Worm (Caenorhabditis elegans) whole organism, L4 larva: ENCODE measurements around the gene spr-2.

Source experiments
- F37D6.2 ChIP-seq: sonication (generic microtip); optimal IDR thresholded peaks from 2 replicates; lab custom pipeline; 2016; ENCODE audit warnings: mild to moderate bottlenecking, missing genetic modification characterization, missing compliant biosample characterization
- F44E2.7 ChIP-seq: fragments of 200-800 bp; sonication (Bioruptor generic); IDR thresholded peaks from 2 replicates; pipeline ENCODE4 v2.1.2; 2022; ENCODE audit warnings: missing genetic modification characterization, missing compliant biosample characterization
- T26A8.4 ChIP-seq: fragments of 200-800 bp; sonication (Bioruptor generic); IDR thresholded peaks from 2 replicates; pipeline ENCODE4 v1.3.6; 2022; ENCODE audit warnings: missing genetic modification characterization, missing compliant biosample characterization
- Y5F2A.4 ChIP-seq: fragments of 200-800 bp; sonication (Bioruptor generic); optimal IDR thresholded peaks from 2 replicates; lab custom pipeline; 2018; ENCODE audit warnings: mild to moderate bottlenecking, missing genetic modification characterization, missing compliant biosample characterization
- Y75B8A.6 ChIP-seq: fragments of 200-800 bp; sonication (Bioruptor generic); IDR thresholded peaks from 2 replicates; pipeline ENCODE4 v1.3.6; 2022; ENCODE audit warnings: missing genetic modification reagents, missing genetic modification characterization, missing compliant biosample characterization
- ZK337.2 ChIP-seq: fragments of 200-800 bp; sonication (Bioruptor generic); IDR thresholded peaks from 2 replicates; pipeline ENCODE4 v1.3.6; 2022; ENCODE audit warnings: missing genetic modification reagents, missing genetic modification characterization, missing compliant biosample characterization
- ama-1 ChIP-seq: fragments of 150-350 bp; optimal IDR thresholded peaks from 2 replicates; lab custom pipeline; 2014; ENCODE audit warnings: inconsistent platforms, mixed read lengths
- attf-4 ChIP-seq: sonication (generic microtip); optimal IDR thresholded peaks from 3 replicates; lab custom pipeline; 2017; ENCODE audit warnings: missing biosample characterization, missing genetic modification characterization
- ceh-44 ChIP-seq: fragments of 200-800 bp; sonication (Bioruptor generic); IDR thresholded peaks from 2 replicates; pipeline ENCODE4 v1.3.6; 2022; ENCODE audit warnings: missing genetic modification reagents, missing genetic modification characterization, missing compliant biosample characterization
- ceh-62 ChIP-seq: sonication (generic microtip); optimal IDR thresholded peaks from 2 replicates; lab custom pipeline; 2017; ENCODE audit warnings: missing biosample characterization, missing genetic modification characterization
- ces-1 ChIP-seq: fragments of 150-350 bp; sonication (generic microtip); optimal IDR thresholded peaks from 4 replicates; lab custom pipeline; 2014; ENCODE audit warnings: missing biosample characterization, missing genetic modification reagents, missing genetic modification characterization
- cey-2 ChIP-seq: sonication (generic microtip); optimal IDR thresholded peaks from 3 replicates; lab custom pipeline; 2017; ENCODE audit warnings: missing genetic modification characterization, mild to moderate bottlenecking, missing compliant biosample characterization, antibody characterized with exemption, borderline replicate concordance; ENCODE audit not compliant: insufficient read depth
- ctbp-1 ChIP-seq: fragments of 200-800 bp; sonication (Bioruptor generic); IDR thresholded peaks from 2 replicates; pipeline ENCODE4 v1.3.6; 2022; ENCODE audit warnings: missing genetic modification reagents, missing genetic modification characterization, missing compliant biosample characterization
- daf-19 ChIP-seq: fragments of 200-800 bp; sonication (Bioruptor generic); conservative IDR thresholded peaks from 2 replicates; pipeline ENCODE4 v1.3.6; 2022; ENCODE audit warnings: missing genetic modification characterization, missing compliant biosample characterization
- daf-8 ChIP-seq: fragments of 200-800 bp; sonication (Bioruptor generic); IDR thresholded peaks from 2 replicates; pipeline ENCODE4 v1.3.6; 2022; ENCODE audit warnings: missing genetic modification characterization, missing compliant biosample characterization
- dmd-8 ChIP-seq: fragments of 200-800 bp; sonication (Bioruptor generic); IDR thresholded peaks from 2 replicates; pipeline ENCODE4 v1.3.6; 2022; ENCODE audit warnings: missing genetic modification characterization, missing compliant biosample characterization
- duxl-1 ChIP-seq: sonication (generic microtip); optimal IDR thresholded peaks from 2 replicates; lab custom pipeline; 2016; ENCODE audit warnings: mild to moderate bottlenecking, missing genetic modification characterization, moderate library complexity, missing compliant biosample characterization; ENCODE audit not compliant: poor library complexity
- egl-27 ChIP-seq: sonication (generic microtip); optimal IDR thresholded peaks from 3 replicates; lab custom pipeline; 2017; ENCODE audit warnings: missing biosample characterization, missing genetic modification reagents, missing genetic modification characterization
- fkh-10 ChIP-seq: fragments of 150-350 bp; optimal IDR thresholded peaks from 2 replicates; lab custom pipeline; 2014; ENCODE audit warnings: missing biosample characterization, missing genetic modification reagents, missing genetic modification characterization
- gei-8 ChIP-seq: fragments of 200-800 bp; sonication (Bioruptor generic); optimal IDR thresholded peaks from 2 replicates; lab custom pipeline; 2018; ENCODE audit warnings: mild to moderate bottlenecking, missing genetic modification characterization, missing compliant biosample characterization
- hif-1 ChIP-seq, 2 experiments: sonication (generic microtip); optimal IDR thresholded peaks; 2 replicates each; lab custom pipeline; 2016 to 2017; ENCODE audit warnings: missing compliant biosample characterization in 2 of 2, missing genetic modification characterization in 2 of 2, missing genetic modification reagents in 2 of 2, missing genotype in 2 of 2, mild to moderate bottlenecking in 1 of 2
- hlh-11 ChIP-seq: fragments of 200-800 bp; sonication (Bioruptor generic); optimal IDR thresholded peaks from 2 replicates; lab custom pipeline; 2018; ENCODE audit warnings: mild to moderate bottlenecking, missing genetic modification characterization, missing compliant biosample characterization
- hlh-30 ChIP-seq: sonication (generic microtip); optimal IDR thresholded peaks from 2 replicates; lab custom pipeline; 2017; ENCODE audit warnings: antibody characterized with exemption, mild to moderate bottlenecking, missing genetic modification characterization, missing compliant biosample characterization; ENCODE audit not compliant: insufficient read depth
- jun-1 ChIP-seq: fragments of 150-350 bp; optimal IDR thresholded peaks from 2 replicates; lab custom pipeline; 2014; ENCODE audit warnings: missing biosample characterization, missing genetic modification reagents, missing genetic modification characterization
- lin-29 ChIP-seq: fragments of 200-800 bp; sonication (Bioruptor generic); IDR thresholded peaks from 2 replicates; pipeline ENCODE4 v1.3.6; 2022; ENCODE audit warnings: missing genetic modification reagents, missing genetic modification characterization, missing compliant biosample characterization
- lin-39 ChIP-seq: fragments of 150-350 bp; optimal IDR thresholded peaks from 2 replicates; lab custom pipeline; 2014; ENCODE audit warnings: missing biosample characterization, missing genetic modification reagents, missing genetic modification characterization
- madf-9 ChIP-seq: fragments of 200-800 bp; sonication (Bioruptor generic); conservative IDR thresholded peaks from 2 replicates; pipeline ENCODE4 v1.3.6; 2022; ENCODE audit warnings: missing genetic modification reagents, missing genetic modification characterization, missing compliant biosample characterization
- mep-1 ChIP-seq: fragments of 150-350 bp; sonication (generic microtip); optimal IDR thresholded peaks from 3 replicates; lab custom pipeline; 2014; ENCODE audit warnings: missing biosample characterization, missing genetic modification characterization
- nhr-28 ChIP-seq: fragments of 150-350 bp; optimal IDR thresholded peaks from 2 replicates; lab custom pipeline; 2014; ENCODE audit warnings: missing biosample characterization, missing genetic modification characterization
- nhr-42 ChIP-seq: fragments of 200-800 bp; sonication (Bioruptor generic); IDR thresholded peaks from 2 replicates; pipeline ENCODE4 v1.3.6; 2022; ENCODE audit warnings: missing genetic modification characterization, missing compliant biosample characterization
- nhr-48 ChIP-seq: sonication (generic microtip); optimal IDR thresholded peaks from 2 replicates; lab custom pipeline; 2016; ENCODE audit warnings: mild to moderate bottlenecking, missing genetic modification characterization, missing compliant biosample characterization
- pha-4 ChIP-seq, 2 experiments: fragments of 150-350 bp in 1 of 2; fragments of 200-800 bp in 1 of 2; sonication (Bioruptor generic) in 1 of 2; IDR thresholded peaks in 1 of 2; optimal IDR thresholded peaks in 1 of 2; 2 replicates each; pipeline versions ENCODE4 v1.3.6 to Lab custom; 2014 to 2022; ENCODE audit warnings: missing genetic modification characterization in 2 of 2, missing genetic modification reagents in 2 of 2, missing biosample characterization in 1 of 2, missing compliant biosample characterization in 1 of 2
- pqm-1 ChIP-seq: sonication (generic microtip); optimal IDR thresholded peaks from 2 replicates; lab custom pipeline; 2017; ENCODE audit warnings: missing biosample characterization, missing genetic modification characterization
- rbr-2 ChIP-seq: sonication (generic microtip); optimal IDR thresholded peaks from 2 replicates; lab custom pipeline; 2016; ENCODE audit warnings: missing genotype, missing genetic modification characterization, missing compliant biosample characterization
- set-16 ChIP-seq: fragments of 200-800 bp; sonication (Bioruptor generic); IDR thresholded peaks from 2 replicates; pipeline ENCODE4 v1.3.6; 2022; ENCODE audit warnings: missing genetic modification reagents, missing genetic modification characterization, missing compliant biosample characterization
- snpc-4 ChIP-seq: fragments of 150-350 bp; optimal IDR thresholded peaks from 2 replicates; lab custom pipeline; 2014; ENCODE audit warnings: missing biosample characterization, missing genetic modification characterization
- tra-1 ChIP-seq: fragments of 200-800 bp; sonication (Bioruptor generic); IDR thresholded peaks from 2 replicates; pipeline ENCODE4 v1.3.6; 2022; ENCODE audit warnings: missing genetic modification reagents, missing genetic modification characterization, missing compliant biosample characterization
- vab-7 ChIP-seq: fragments of 200-800 bp; sonication (Bioruptor generic); IDR thresholded peaks from 2 replicates; pipeline ENCODE4 v1.3.6; 2022; ENCODE audit warnings: missing genetic modification reagents, missing genetic modification characterization, missing compliant biosample characterization
- zfp-3 ChIP-seq: fragments of 200-800 bp; sonication (Bioruptor generic); conservative IDR thresholded peaks from 2 replicates; pipeline ENCODE4 v1.3.6; 2022; ENCODE audit warnings: missing genetic modification reagents, missing genetic modification characterization, missing compliant biosample characterization
- zip-2 ChIP-seq: fragments of 150-350 bp; optimal IDR thresholded peaks from 2 replicates; lab custom pipeline; 2014; ENCODE audit warnings: missing biosample characterization, missing genetic modification characterization
- ztf-11 ChIP-seq: fragments of 150-350 bp; optimal IDR thresholded peaks from 2 replicates; lab custom pipeline; 2014; ENCODE audit warnings: missing biosample characterization, missing genetic modification characterization

spr-2 gene

DNA sequence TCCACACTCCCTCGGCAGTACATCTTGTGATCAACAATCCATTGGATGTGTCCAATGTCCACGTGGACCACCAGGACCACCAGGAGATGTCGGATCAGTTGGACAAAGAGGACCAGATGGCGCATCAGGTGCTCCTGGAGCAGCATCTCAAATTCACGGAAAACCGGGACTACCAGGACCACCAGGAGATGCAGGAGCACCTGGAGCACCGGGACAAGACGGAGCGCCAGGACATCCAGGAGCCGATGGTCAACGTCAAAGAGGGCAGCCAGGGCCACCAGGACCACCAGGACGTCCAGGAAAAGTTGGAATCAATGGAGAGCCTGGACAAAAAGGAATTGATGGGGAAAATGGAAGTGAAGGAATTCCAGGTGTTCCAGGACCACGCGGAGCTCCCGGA is 42.3 kb upstream of the spr-2 start:
- TF ChIP-seq ceh-62 (tag; lab: Kevin White, UChicago): no peak
- TF ChIP-seq ama-1 (lab: Kevin White, UChicago): no peak
- TF ChIP-seq fkh-10 (GFP tag; lab: Kevin White, UChicago): no peak
- peak; percentile 85 for TF ChIP-seq set-16 (GFP tag; lab: Robert Waterston, UW)

ce11 chrIV:8850807-8851206 is 40.5 kb upstream of the spr-2 start:
- TF ChIP-seq set-16 (GFP tag; lab: Robert Waterston, UW) (peak; percentile 92), pha-4 (GFP tag; IDR thresholded peaks at IDR 0.05; lab: Robert Waterston, UW) (no peak), pha-4 (tag; optimal IDR thresholded peaks at IDR 0.05; lab: Kevin White, UChicago) (no peak), attf-4 (tag; lab: Kevin White, UChicago) (no peak), pqm-1 (tag; lab: Kevin White, UChicago) (no peak), madf-9 (GFP tag; lab: Robert Waterston, UW) (no peak), lin-39 (no peak), daf-19 (GFP tag; lab: Robert Waterston, UW) (no peak), ZK337.2 (no peak), T26A8.4 (GFP tag; lab: Robert Waterston, UW) (no peak), daf-8 (GFP tag; lab: Robert Waterston, UW) (no peak), F37D6.2 (tag; lab: Kevin White, UChicago) (no peak), nhr-28 (tag; lab: Kevin White, UChicago) (peak; percentile 13), Y5F2A.4 (GFP tag; lab: Kevin White, UChicago) (no peak), cey-2 (tag; lab: Kevin White, UChicago) (no peak), zip-2 (no peak), lin-29 (0 out of 2 replicates have a peak, but pooled peaks have one; percentile 26), ztf-11 (no peak), jun-1 (no peak), hlh-11 (tag; lab: Kevin White, UChicago) (peak; percentile 1), vab-7 (no peak), gei-8 (no peak), fkh-10 (GFP tag; lab: Kevin White, UChicago) (no peak), mep-1 (tag; lab: Kevin White, UChicago) (no peak), dmd-8 (GFP tag; lab: Robert Waterston, UW) (0 out of 2 replicates have a peak, but pooled peaks have one; percentile 57), snpc-4 (tag; lab: Kevin White, UChicago) (no peak), ceh-62 (tag; lab: Kevin White, UChicago) (no peak), ctbp-1 (GFP tag; lab: Robert Waterston, UW) (no peak), ces-1 (GFP tag; lab: Kevin White, UChicago) (no peak)

DNA sequence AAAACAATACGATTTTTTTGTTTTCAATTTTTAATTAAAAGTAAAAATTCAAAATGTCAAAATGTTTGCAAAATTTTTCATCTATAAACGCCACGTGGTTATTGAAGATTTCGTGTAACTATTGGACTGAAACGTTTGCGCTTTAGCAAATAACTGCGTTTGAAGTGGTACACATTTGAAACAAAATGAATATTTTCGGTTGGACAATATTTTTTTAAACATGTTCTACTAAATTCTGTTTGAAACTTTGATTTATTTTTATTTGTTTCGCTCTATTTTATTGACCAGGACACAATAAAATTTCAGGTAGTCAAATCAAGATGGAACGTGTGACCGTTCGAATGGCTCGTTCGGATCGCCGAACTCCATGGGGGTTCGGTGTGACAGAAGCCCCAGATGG is 39.1 kb upstream of the spr-2 start, which contains the start of gene alp-1:
alp-1 (plus strand) TSS at position 301 of the 400 bp plus-strand sequence.
- TF ChIP-seq hlh-11 (tag; lab: Kevin White, UChicago) (no peak), Y75B8A.6 (GFP tag; lab: Robert Waterston, UW) (no peak), zfp-3 (no peak), zip-2 (no peak), egl-27 (no peak), hlh-30 (tag; lab: Kevin White, UChicago) (no peak), F44E2.7 (GFP tag; lab: Robert Waterston, UW) (no peak), nhr-42 (GFP tag; lab: Robert Waterston, UW) (no peak), snpc-4 (tag; lab: Kevin White, UChicago) (no peak), rbr-2 (tag; lab: Kevin White, UChicago) (no peak), hif-1 (tag; optimal IDR thresholded peaks at IDR 0.05; lab: Kevin White, UChicago) (no peak), ama-1 (lab: Kevin White, UChicago) (no peak), duxl-1 (no peak), tra-1 (no peak), ceh-44 (GFP tag; lab: Robert Waterston, UW) (no peak), nhr-48 (tag; lab: Kevin White, UChicago) (no peak), ces-1 (GFP tag; lab: Kevin White, UChicago) (no peak)
